Fruit fly (Drosophila melanogaster) whole organism, embryonic: ENCODE data around the gene Cpr5C.

ENCODE experiments used
- Antp ChIP-seq: fragments of 200-800 bp; sonication (Bioruptor generic); optimal IDR thresholded peaks from 3 replicates; lab custom pipeline; 2016; ENCODE audit warnings: missing biosample characterization, missing genetic modification characterization
- Atf6 ChIP-seq: fragments of 200-800 bp; sonication (Bioruptor generic); IDR thresholded peaks from 2 replicates; pipeline ENCODE4 v1.3.6; 2022; ENCODE audit warnings: missing biosample characterization, missing genetic modification characterization
- Bgb ChIP-seq: fragments of 200-800 bp; sonication (Bioruptor generic); IDR thresholded peaks from 2 replicates; pipeline ENCODE4 v1.3.6; 2022; ENCODE audit warnings: missing biosample characterization, missing genetic modification characterization; ENCODE audit not compliant: partially characterized antibody
- CG10565 ChIP-seq: fragments of 200-800 bp; sonication (Bioruptor generic); optimal IDR thresholded peaks from 3 replicates; lab custom pipeline; 2016; ENCODE audit warnings: missing biosample characterization, mild to moderate bottlenecking, missing genetic modification characterization
- CG16779 ChIP-seq: fragments of 200-800 bp; sonication (Bioruptor generic); IDR thresholded peaks from 2 replicates; pipeline ENCODE4 v1.3.6; 2022; ENCODE audit warnings: missing biosample characterization, missing genetic modification characterization
- CG17612 ChIP-seq: fragments of 200-800 bp; sonication (Bioruptor generic); IDR thresholded peaks from 2 replicates; pipeline ENCODE4 v1.3.6; 2022; ENCODE audit warnings: missing biosample characterization, missing genetic modification characterization
- CG17802 ChIP-seq: fragments of 200-800 bp; sonication (Bioruptor generic); optimal IDR thresholded peaks from 2 replicates; lab custom pipeline; 2018; ENCODE audit warnings: missing biosample characterization, mild to moderate bottlenecking, missing genetic modification characterization, moderate library complexity
- CG17829 ChIP-seq: fragments of 200-800 bp; optimal IDR thresholded peaks from 2 replicates; lab custom pipeline; 2019; ENCODE audit warnings: missing biosample characterization, mild to moderate bottlenecking, missing genetic modification characterization, moderate library complexity
- CG18764 ChIP-seq: fragments of 200-800 bp; sonication (Bioruptor generic); optimal IDR thresholded peaks from 3 replicates; lab custom pipeline; 2016; ENCODE audit warnings: missing biosample characterization, missing genetic modification characterization
- CG2116 ChIP-seq: fragments of 200-800 bp; sonication (Bioruptor generic); optimal IDR thresholded peaks from 3 replicates; lab custom pipeline; 2018; ENCODE audit warnings: missing biosample characterization, mild to moderate bottlenecking, missing genetic modification characterization
- CG31224 ChIP-seq: fragments of 200-800 bp; sonication (Bioruptor generic); IDR thresholded peaks from 2 replicates; pipeline ENCODE4 v1.3.6; 2022; ENCODE audit warnings: missing biosample characterization, missing genetic modification characterization
- CG32772 ChIP-seq: fragments of 200-800 bp; sonication (Bioruptor generic); IDR thresholded peaks from 2 replicates; pipeline ENCODE4 v1.3.6; 2022; ENCODE audit warnings: missing biosample characterization, missing genetic modification characterization
- CG33213 ChIP-seq: fragments of 200-800 bp; sonication (Bioruptor generic); optimal IDR thresholded peaks from 3 replicates; lab custom pipeline; 2016; ENCODE audit warnings: missing biosample characterization, missing genetic modification characterization
- CG3995 ChIP-seq: fragments of 200-800 bp; sonication (Bioruptor generic); optimal IDR thresholded peaks from 3 replicates; lab custom pipeline; 2016; ENCODE audit warnings: missing biosample characterization, missing genetic modification characterization
- CG4854 ChIP-seq: fragments of 200-800 bp; sonication (Bioruptor generic); optimal IDR thresholded peaks from 2 replicates; lab custom pipeline; 2016; ENCODE audit warnings: missing biosample characterization, missing genetic modification characterization, inconsistent platforms
- CG7271 ChIP-seq: fragments of 200-800 bp; sonication (Bioruptor generic); optimal IDR thresholded peaks from 2 replicates; lab custom pipeline; 2018; ENCODE audit warnings: missing biosample characterization, mild to moderate bottlenecking, missing genetic modification characterization, moderate library complexity
- CG7963 ChIP-seq: fragments of 200-800 bp; sonication (Bioruptor generic); IDR thresholded peaks from 3 replicates; pipeline ENCODE4 v1.3.6; 2022; ENCODE audit warnings: missing biosample characterization, missing genetic modification characterization; ENCODE audit not compliant: partially characterized antibody
- CG8478 ChIP-seq: fragments of >200 bp; optimal IDR thresholded peaks from 2 replicates; lab custom pipeline; 2018
- Camta ChIP-seq: fragments of 200-800 bp; sonication (Bioruptor generic); optimal IDR thresholded peaks from 2 replicates; lab custom pipeline; 2016; ENCODE audit warnings: missing biosample characterization, missing genetic modification characterization
- Ets65A ChIP-seq: fragments of 200-800 bp; sonication (Bioruptor generic); peaks from one replicate; lab custom pipeline; 2016; ENCODE audit warnings: missing biosample characterization, missing genetic modification characterization
- H15 ChIP-seq: fragments of 200-800 bp; sonication (Bioruptor generic); IDR thresholded peaks from 3 replicates; pipeline ENCODE4 v1.3.6; 2022; ENCODE audit warnings: missing biosample characterization, missing genetic modification characterization
- MESR4 ChIP-seq: fragments of 200-800 bp; sonication (Bioruptor generic); optimal IDR thresholded peaks from 2 replicates; lab custom pipeline; 2018; ENCODE audit warnings: missing biosample characterization, mild to moderate bottlenecking, missing genetic modification characterization, moderate library complexity
- NC2β ChIP-seq: fragments of 200-800 bp; sonication (Bioruptor generic); optimal IDR thresholded peaks from 2 replicates; lab custom pipeline; 2016; ENCODE audit warnings: missing biosample characterization, missing genetic modification characterization
- Stat92E ChIP-seq, 3 experiments: fragments of >200 bp in 2 of 3; fragments of 200-800 bp in 1 of 3; sonication (Bioruptor generic) in 1 of 3; optimal IDR thresholded peaks; 2 replicates each; lab custom pipeline; 2017 to 2019; ENCODE audit warnings: missing biosample characterization in 3 of 3, missing genetic modification characterization in 3 of 3, mild to moderate bottlenecking in 1 of 3, moderate library complexity in 1 of 3
- Taf1 ChIP-seq: fragments of 200-800 bp; sonication (Bioruptor generic); IDR thresholded peaks from 2 replicates; pipeline ENCODE4 v1.3.6; 2022; ENCODE audit warnings: missing biosample characterization, missing genetic modification characterization
- Usf ChIP-seq: fragments of 200-800 bp; sonication (Bioruptor generic); optimal IDR thresholded peaks from 2 replicates; lab custom pipeline; 2017; ENCODE audit warnings: missing genotype, missing biosample characterization, missing genetic modification characterization
- ap ChIP-seq: fragments of 200-800 bp; sonication (Bioruptor generic); IDR thresholded peaks from 2 replicates; pipeline ENCODE4 v1.3.6; 2022; ENCODE audit warnings: missing biosample characterization, missing genetic modification characterization
- bab2 ChIP-seq: fragments of 200-800 bp; sonication (Bioruptor generic); optimal IDR thresholded peaks from 2 replicates; lab custom pipeline; 2016; ENCODE audit warnings: missing biosample characterization, missing genetic modification characterization
- bcd ChIP-seq: fragments of 200-800 bp; sonication (Bioruptor generic); optimal IDR thresholded peaks from 2 replicates; lab custom pipeline; 2017; ENCODE audit warnings: missing biosample characterization, mild to moderate bottlenecking, missing genetic modification characterization
- cad ChIP-seq: fragments of >200 bp; optimal IDR thresholded peaks from 2 replicates; lab custom pipeline; 2017; ENCODE audit warnings: missing biosample characterization, missing genetic modification characterization
- chm ChIP-seq: fragments of 200-800 bp; sonication (Bioruptor generic); IDR thresholded peaks from 2 replicates; pipeline ENCODE4 v1.3.6; 2022; ENCODE audit warnings: missing biosample characterization, missing genetic modification characterization
- ci ChIP-seq: fragments of 200-800 bp; sonication (Bioruptor generic); IDR thresholded peaks from 3 replicates; pipeline ENCODE4 v1.3.6; 2022; ENCODE audit warnings: missing biosample characterization, missing genetic modification characterization
- crc ChIP-seq: fragments of 200-800 bp; sonication (Bioruptor generic); optimal IDR thresholded peaks from 2 replicates; lab custom pipeline; 2016; ENCODE audit warnings: missing biosample characterization, missing genetic modification characterization
- dati ChIP-seq: fragments of 200-800 bp; sonication (Bioruptor generic); IDR thresholded peaks from 2 replicates; pipeline ENCODE4 v1.3.6; 2022; ENCODE audit warnings: missing biosample characterization, missing genetic modification characterization
- ems ChIP-seq: fragments of 200-800 bp; sonication (Bioruptor generic); optimal IDR thresholded peaks from 3 replicates; lab custom pipeline; 2016; ENCODE audit warnings: missing biosample characterization, missing genetic modification characterization
- exex ChIP-seq: fragments of 200-800 bp; sonication (Bioruptor generic); optimal IDR thresholded peaks from 4 replicates; lab custom pipeline; 2018; ENCODE audit warnings: missing biosample characterization, mild to moderate bottlenecking, missing genetic modification characterization, moderate library complexity
- fd102C ChIP-seq: fragments of 200-800 bp; sonication (Bioruptor generic); optimal IDR thresholded peaks from 2 replicates; lab custom pipeline; 2018; ENCODE audit warnings: missing biosample characterization, mild to moderate bottlenecking, missing genetic modification characterization, moderate library complexity
- gem ChIP-seq: fragments of 200-800 bp; sonication (Bioruptor generic); optimal IDR thresholded peaks from 2 replicates; lab custom pipeline; 2019; ENCODE audit warnings: missing biosample characterization, mild to moderate bottlenecking, missing genetic modification characterization, moderate library complexity
- ind ChIP-seq: fragments of 200-800 bp; sonication (Bioruptor generic); optimal IDR thresholded peaks from 3 replicates; lab custom pipeline; 2016; ENCODE audit warnings: missing biosample characterization, missing genetic modification characterization
- ken ChIP-seq: fragments of 200-800 bp; sonication (Bioruptor generic); IDR thresholded peaks from 3 replicates; pipeline ENCODE4 v1.3.6; 2022; ENCODE audit warnings: missing biosample characterization, missing genetic modification characterization
- klu ChIP-seq: fragments of 200-800 bp; sonication (Bioruptor generic); IDR thresholded peaks from 2 replicates; pipeline ENCODE4 v1.3.6; 2022; ENCODE audit warnings: missing biosample characterization, missing genetic modification characterization
- kni ChIP-seq: fragments of 200-800 bp; sonication (Bioruptor generic); optimal IDR thresholded peaks from 3 replicates; lab custom pipeline; 2017; ENCODE audit warnings: mild to moderate bottlenecking, missing biosample characterization, missing genetic modification reagents, missing genetic modification characterization
- nerfin-1 ChIP-seq: fragments of 200-800 bp; sonication (Bioruptor generic); optimal IDR thresholded peaks from 3 replicates; lab custom pipeline; 2019; ENCODE audit warnings: missing biosample characterization, mild to moderate bottlenecking, missing genetic modification characterization, moderate library complexity
- pita ChIP-seq: fragments of 200-800 bp; sonication (Bioruptor generic); optimal IDR thresholded peaks from 2 replicates; lab custom pipeline; 2017; ENCODE audit warnings: missing biosample characterization, mild to moderate bottlenecking, missing genetic modification characterization
- pum ChIP-seq: fragments of 200-800 bp; sonication (Bioruptor generic); optimal IDR thresholded peaks from 2 replicates; lab custom pipeline; 2016; ENCODE audit warnings: missing biosample characterization, missing genetic modification characterization
- rib ChIP-seq: fragments of 200-800 bp; sonication (Bioruptor generic); IDR thresholded peaks from 2 replicates; pipeline ENCODE4 v1.3.6; 2022; ENCODE audit warnings: missing biosample characterization, missing genetic modification characterization
- sd ChIP-seq: fragments of 200-800 bp; sonication (Bioruptor generic); optimal IDR thresholded peaks from 3 replicates; lab custom pipeline; 2018; ENCODE audit warnings: missing biosample characterization, mild to moderate bottlenecking, missing genetic modification characterization, moderate library complexity
- sob ChIP-seq: fragments of 200-800 bp; sonication (Bioruptor generic); IDR thresholded peaks from 2 replicates; pipeline ENCODE4 v1.3.6; 2022; ENCODE audit warnings: missing biosample characterization, missing genetic modification characterization
- ssp ChIP-seq: fragments of 200-800 bp; sonication (Bioruptor generic); IDR thresholded peaks from 2 replicates; pipeline ENCODE4 v1.3.6; 2022; ENCODE audit warnings: missing biosample characterization, missing genetic modification characterization
- tin ChIP-seq: fragments of 200-800 bp; sonication (Bioruptor generic); optimal IDR thresholded peaks from 3 replicates; lab custom pipeline; 2016; ENCODE audit warnings: missing biosample characterization, missing genetic modification characterization
- tll ChIP-seq, 2 experiments: fragments of 200-800 bp in 1 of 2; fragments of >200 bp in 1 of 2; sonication (Bioruptor generic) in 1 of 2; optimal IDR thresholded peaks; 2 replicates each; lab custom pipeline; 2017 to 2019; ENCODE audit warnings: missing biosample characterization in 2 of 2, missing genetic modification characterization in 2 of 2, mild to moderate bottlenecking in 1 of 2, moderate library complexity in 1 of 2

The Cpr5C gene

dm6 chrX:5783260-5784040 lies 21.0 kb upstream of the Cpr5C start (continued):
- TF ChIP-seq ci (GFP tag; lab: Robert Waterston, UW) (peak; percentile 69), Taf1 (GFP tag; lab: Robert Waterston, UW) (no peak), CG7963 (GFP tag; lab: Robert Waterston, UW) (no peak), Usf (GFP tag; lab: Kevin White, UChicago) (no peak), crc (GFP tag; lab: Kevin White, UChicago) (no peak), Camta (no peak), ems (GFP tag; lab: Kevin White, UChicago) (no peak), CG17802 (no peak), cad (GFP tag; lab: Kevin White, UChicago) (no peak), MESR4 (GFP tag; lab: Kevin White, UChicago) (no peak), CG10565 (GFP tag; lab: Kevin White, UChicago) (no peak), H15 (GFP tag; lab: Robert Waterston, UW) (0 out of 3 replicates have a peak, but pooled peaks have one; percentile 56), ken (GFP tag; lab: Robert Waterston, UW) (peak; percentile 64; the same call in 2 of the 3 replicates), CG2116 (GFP tag; lab: Kevin White, UChicago) (no peak), NC2β (GFP tag; lab: Kevin White, UChicago) (no peak), klu (GFP tag; lab: Robert Waterston, UW) (no peak), nerfin-1 (peak; percentile 20), fd102C (no peak), CG4854 (GFP tag; lab: Kevin White, UChicago) (no peak), CG32772 (GFP tag; lab: Robert Waterston, UW) (peak; percentile 55; the same call in 1 of the 2 replicates), kni (GFP tag; lab: Kevin White, UChicago) (peak; percentile 8), rib (GFP tag; lab: Robert Waterston, UW) (no peak), chm (no peak), Antp (GFP tag; lab: Kevin White, UChicago) (no peak), CG7271 (tag; lab: Kevin White, UChicago) (no peak), bcd (GFP tag; lab: Kevin White, UChicago) (peak; percentile 18), tin (GFP tag; lab: Kevin White, UChicago) (peak; percentile 35), exex (tag; lab: Kevin White, UChicago) (no peak), CG17829 (tag; lab: Kevin White, UChicago) (peak; percentile 49), ind (GFP tag; lab: Kevin White, UChicago) (peak; percentile 13), pum (no peak), CG31224 (GFP tag; lab: Robert Waterston, UW) (no peak), pita (no peak), tll (GFP tag; optimal IDR thresholded peaks at IDR 0.05; lab: Kevin White, UChicago) (no peak), CG16779 (GFP tag; lab: Robert Waterston, UW) (no peak), Stat92E (GFP tag; optimal IDR thresholded peaks at IDR 0.05; lab: Kevin White, UChicago) (no peak), Atf6 (no peak), CG3995 (no peak), gem (peak; percentile 69), Bgb (GFP tag; lab: Robert Waterston, UW) (no peak), CG18764 (GFP tag; lab: Kevin White, UChicago) (no peak), CG33213 (no peak), dati (GFP tag; lab: Robert Waterston, UW) (no peak), ssp (GFP tag; lab: Robert Waterston, UW) (peak; percentile 27; the same call in 1 of the 2 replicates), Ets65A (GFP tag; lab: Kevin White, UChicago) (no peak), CG8478 (lab: Kevin White, UChicago) (no peak), sob (GFP tag; lab: Robert Waterston, UW) (no peak), CG17612 (GFP tag; lab: Robert Waterston, UW) (no peak), sd (tag; lab: Kevin White, UChicago) (no peak), bab2 (GFP tag; lab: Kevin White, UChicago) (no peak), ap (GFP tag; lab: Robert Waterston, UW) (no peak; the same call in 1 of the 2 replicates)
